Fruit fly (Drosophila melanogaster) whole organism, pupa: ENCODE measurements around the gene ras.

ENCODE experiments used
- CG10348 ChIP-seq: fragments of 200-800 bp; sonication (Bioruptor generic); IDR thresholded peaks from 2 replicates; pipeline ENCODE4 v1.3.6; 2022; ENCODE audit warnings: missing biosample characterization, missing genetic modification characterization
- CG12605 ChIP-seq: fragments of 200-800 bp; sonication (Bioruptor generic); IDR thresholded peaks from 2 replicates; pipeline ENCODE4 v1.3.6; 2022; ENCODE audit warnings: missing biosample characterization, missing genetic modification characterization
- CG13204 ChIP-seq: fragments of 200-800 bp; sonication (Bioruptor generic); optimal IDR thresholded peaks from 2 replicates; lab custom pipeline; 2018; ENCODE audit warnings: missing biosample characterization, mild to moderate bottlenecking, missing genetic modification characterization, moderate library complexity
- CG14655 ChIP-seq: fragments of 200-800 bp; sonication (Bioruptor generic); optimal IDR thresholded peaks from 3 replicates; lab custom pipeline; 2017; ENCODE audit warnings: mild to moderate bottlenecking, missing biosample characterization, missing genetic modification reagents, missing genetic modification characterization
- CG15710 ChIP-seq: fragments of 200-800 bp; sonication (Bioruptor generic); optimal IDR thresholded peaks from 2 replicates; lab custom pipeline; 2018; ENCODE audit warnings: missing biosample characterization, mild to moderate bottlenecking, missing genetic modification characterization, moderate library complexity
- CG17806 ChIP-seq: fragments of 200-800 bp; sonication (Bioruptor generic); optimal IDR thresholded peaks from 2 replicates; lab custom pipeline; 2018; ENCODE audit warnings: missing biosample characterization, mild to moderate bottlenecking, missing genetic modification characterization, moderate library complexity
- CG32121 ChIP-seq: fragments of 200-800 bp; sonication (Bioruptor generic); IDR thresholded peaks from 2 replicates; pipeline ENCODE4 v1.3.6; 2022; ENCODE audit warnings: missing biosample characterization, missing genetic modification characterization
- CG34367 ChIP-seq: fragments of 200-800 bp; sonication (Bioruptor generic); optimal IDR thresholded peaks from 2 replicates; lab custom pipeline; 2018; ENCODE audit warnings: missing biosample characterization, mild to moderate bottlenecking, missing genetic modification characterization
- CG4496 ChIP-seq: fragments of 200-800 bp; sonication (Bioruptor generic); IDR thresholded peaks from 3 replicates; pipeline ENCODE4 v1.3.6; 2022; ENCODE audit warnings: missing biosample characterization, missing genetic modification characterization
- CG8159 ChIP-seq: fragments of 200-800 bp; sonication (Bioruptor generic); optimal IDR thresholded peaks from 3 replicates; lab custom pipeline; 2018; ENCODE audit warnings: missing biosample characterization, mild to moderate bottlenecking, missing genetic modification characterization, moderate library complexity
- CG8301 ChIP-seq: fragments of 200-800 bp; sonication (Bioruptor generic); optimal IDR thresholded peaks from 2 replicates; lab custom pipeline; 2018; ENCODE audit warnings: missing biosample characterization, mild to moderate bottlenecking, missing genetic modification characterization
- CG9948 ChIP-seq: fragments of 200-800 bp; sonication (Bioruptor generic); optimal IDR thresholded peaks from 2 replicates; lab custom pipeline; 2018; ENCODE audit warnings: missing biosample characterization, mild to moderate bottlenecking, missing genetic modification characterization, moderate library complexity
- D1 ChIP-seq: fragments of 200-800 bp; sonication (Bioruptor generic); optimal IDR thresholded peaks from 2 replicates; lab custom pipeline; 2018; ENCODE audit warnings: missing biosample characterization, mild to moderate bottlenecking, missing genetic modification characterization, moderate library complexity
- EcR ChIP-seq: fragments of 200-800 bp; sonication (Bioruptor generic); optimal IDR thresholded peaks from 3 replicates; lab custom pipeline; 2019; ENCODE audit warnings: missing biosample characterization, missing genetic modification characterization, mild to moderate bottlenecking, moderate library complexity, missing genetic modification reagents
- Ets98B ChIP-seq: fragments of 200-800 bp; sonication (Bioruptor generic); IDR thresholded peaks from 2 replicates; pipeline ENCODE4 v1.3.6; 2022; ENCODE audit warnings: missing biosample characterization, missing genetic modification characterization
- Pif1A ChIP-seq: fragments of 200-800 bp; sonication (Bioruptor generic); optimal IDR thresholded peaks from 3 replicates; lab custom pipeline; 2016; ENCODE audit warnings: missing biosample characterization, missing genetic modification characterization
- Pif1B ChIP-seq: fragments of 200-800 bp; sonication (Bioruptor generic); optimal IDR thresholded peaks from 3 replicates; lab custom pipeline; 2016; ENCODE audit warnings: missing biosample characterization, missing genetic modification characterization
- Snoo ChIP-seq: fragments of 200-800 bp; sonication (Bioruptor generic); optimal IDR thresholded peaks from 3 replicates; lab custom pipeline; 2017; ENCODE audit warnings: missing biosample characterization, mild to moderate bottlenecking, missing genetic modification characterization, inconsistent platforms
- fd96Ca ChIP-seq: fragments of 200-800 bp; sonication (Bioruptor generic); IDR thresholded peaks from 3 replicates; pipeline ENCODE4 v1.3.6; 2022; ENCODE audit warnings: missing biosample characterization, missing genetic modification characterization
- gl ChIP-seq: fragments of 200-800 bp; sonication (Bioruptor generic); optimal IDR thresholded peaks from 2 replicates; lab custom pipeline; 2018; ENCODE audit warnings: missing biosample characterization, mild to moderate bottlenecking, missing genetic modification characterization
- rn ChIP-seq: fragments of 200-800 bp; sonication (Bioruptor generic); IDR thresholded peaks from 2 replicates; pipeline ENCODE4 v1.3.6; 2022; ENCODE audit warnings: missing biosample characterization, missing genetic modification characterization

The ras gene

DNA sequence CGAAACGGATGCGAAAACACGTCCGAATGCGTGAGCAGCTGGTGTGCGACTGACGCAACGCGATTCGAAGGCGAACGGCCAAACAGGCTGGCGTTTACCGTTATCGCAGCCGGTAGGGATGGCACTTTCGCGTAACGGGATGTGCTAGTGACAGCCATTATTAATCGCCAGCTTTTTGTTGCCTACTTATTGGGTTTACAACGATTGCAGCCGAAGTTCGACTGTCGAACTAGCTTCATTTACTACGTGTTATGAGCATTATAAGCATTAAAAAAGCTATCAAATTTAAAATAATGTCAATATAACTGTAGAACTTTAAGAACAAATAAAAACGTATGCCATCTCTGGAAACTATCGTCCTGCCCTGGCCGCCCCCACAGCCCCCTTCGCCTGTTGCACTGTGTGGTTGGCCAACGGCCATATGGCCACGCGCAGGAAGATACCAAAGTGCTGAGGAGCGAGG, 13.3 kb downstream of the ras start, which contains the start of gene Rph:
Rph (minus strand) TSS at position 51 of the 463 bp plus-strand sequence.
- TF ChIP-seq CG12605 (GFP tag; lab: Robert Waterston, UW) (no peak), fd96Ca (GFP tag; lab: Robert Waterston, UW) (0 out of 3 replicates have a peak, but pooled peaks have one; percentile 14)
- TF ChIP-seq, all 21 proteins: peak for 1

dm6 chrX:10762569-10762958, 18.3 kb downstream of the ras start:
- TF ChIP-seq D1 (tag; lab: Kevin White, UChicago) (no peak), CG34367 (tag; lab: Kevin White, UChicago) (no peak)
- TF ChIP-seq, all 21 proteins: peak for 0

DNA sequence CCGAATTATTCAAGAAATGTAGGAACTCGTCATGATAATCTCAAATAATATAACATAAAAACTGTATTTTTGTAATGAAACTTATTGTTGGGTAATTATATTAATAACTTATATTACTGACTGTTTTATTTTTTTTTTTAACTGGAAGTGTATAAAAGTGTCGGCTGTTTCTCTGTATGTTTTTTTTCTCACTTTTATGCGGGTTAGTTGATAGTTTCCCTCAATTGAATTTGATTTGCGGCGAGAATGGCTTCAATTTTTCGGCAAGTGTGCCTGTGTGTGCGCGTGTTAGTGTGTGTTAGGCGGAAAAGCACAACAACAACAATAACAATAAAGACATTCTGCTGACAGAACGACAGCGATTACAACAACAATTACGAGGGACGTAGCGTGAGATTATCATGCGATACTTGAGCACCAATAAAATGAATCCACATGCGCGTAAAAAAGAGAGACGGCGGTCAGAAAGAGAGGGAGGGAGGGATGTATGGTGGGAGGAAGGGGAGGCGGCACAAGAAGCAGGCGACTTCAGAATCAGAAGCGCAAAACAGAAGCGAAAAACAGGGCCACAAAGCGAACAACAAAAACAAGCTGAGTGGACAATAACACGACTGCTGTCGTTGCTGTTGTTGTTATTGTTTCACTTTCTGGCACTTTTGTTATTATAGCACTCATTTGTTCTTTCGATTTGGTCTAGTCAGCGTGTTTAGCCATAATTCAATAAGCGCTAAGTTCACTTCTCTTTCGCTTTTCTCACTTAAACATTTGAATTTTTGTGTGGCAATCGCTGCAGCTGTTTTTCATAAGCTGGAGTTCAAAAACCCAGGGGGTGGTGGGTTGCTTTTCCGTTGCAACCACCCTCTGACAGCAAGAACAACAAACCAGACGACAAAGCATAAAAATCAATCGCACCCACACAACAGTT, 18.9 kb downstream of the ras start:
- TF ChIP-seq Ets98B (GFP tag; lab: Robert Waterston, UW) (peak; percentile 41; the same call in 1 of the 2 replicates), CG8159 (tag; lab: Kevin White, UChicago) (no peak), fd96Ca (GFP tag; lab: Robert Waterston, UW) (peak; percentile 33; the same call in 1 of the 3 replicates), CG4496 (no peak), CG32121 (peak; percentile 51), D1 (tag; lab: Kevin White, UChicago) (no peak), Snoo (no peak), EcR (peak; percentile 65), CG17806 (tag; lab: Kevin White, UChicago) (no peak), CG10348 (no peak), rn (GFP tag; lab: Robert Waterston, UW) (no peak), CG13204 (peak; percentile 71), CG9948 (tag; lab: Kevin White, UChicago) (no peak), Pif1A (GFP tag; lab: Kevin White, UChicago) (no peak), Pif1B (GFP tag; lab: Kevin White, UChicago) (no peak), gl (tag; lab: Kevin White, UChicago) (peak; percentile 9), CG8301 (tag; lab: Kevin White, UChicago) (no peak)

dm6 chrX:10764206-10764605, 19.9 kb downstream of the ras start, which contains the start of gene Tango5:
TSS of gene Tango5 (minus strand) at chrX:10764413.
- no peak for TF ChIP-seq CG32121
- TF ChIP-seq CG4496: peak; percentile 13; the same call in 1 of the 3 replicates

DNA sequence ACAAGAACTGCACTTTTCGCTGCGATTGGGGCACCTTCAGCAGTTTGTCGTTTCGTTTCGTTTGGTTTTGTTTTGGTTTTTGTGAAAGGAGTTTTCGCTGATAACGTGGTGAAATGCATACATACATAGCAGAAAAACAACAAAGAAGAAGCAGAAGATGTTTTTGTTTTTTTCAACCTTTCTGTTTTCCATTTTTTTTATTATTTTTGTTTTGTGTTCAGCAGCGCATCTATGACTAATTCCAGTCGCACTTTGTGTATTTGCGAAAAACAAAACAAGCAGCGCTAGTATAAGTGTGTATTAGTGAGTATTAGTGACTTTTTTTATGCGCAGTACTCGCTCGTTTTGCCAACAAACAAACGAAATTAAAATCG, 22.7 kb downstream of the ras start:
- TF ChIP-seq Pif1B (GFP tag; lab: Kevin White, UChicago) (no peak), rn (GFP tag; lab: Robert Waterston, UW) (no peak), CG10348 (no peak), CG12605 (GFP tag; lab: Robert Waterston, UW) (peak; percentile 69), CG4496 (no peak), Ets98B (GFP tag; lab: Robert Waterston, UW) (no peak)

DNA sequence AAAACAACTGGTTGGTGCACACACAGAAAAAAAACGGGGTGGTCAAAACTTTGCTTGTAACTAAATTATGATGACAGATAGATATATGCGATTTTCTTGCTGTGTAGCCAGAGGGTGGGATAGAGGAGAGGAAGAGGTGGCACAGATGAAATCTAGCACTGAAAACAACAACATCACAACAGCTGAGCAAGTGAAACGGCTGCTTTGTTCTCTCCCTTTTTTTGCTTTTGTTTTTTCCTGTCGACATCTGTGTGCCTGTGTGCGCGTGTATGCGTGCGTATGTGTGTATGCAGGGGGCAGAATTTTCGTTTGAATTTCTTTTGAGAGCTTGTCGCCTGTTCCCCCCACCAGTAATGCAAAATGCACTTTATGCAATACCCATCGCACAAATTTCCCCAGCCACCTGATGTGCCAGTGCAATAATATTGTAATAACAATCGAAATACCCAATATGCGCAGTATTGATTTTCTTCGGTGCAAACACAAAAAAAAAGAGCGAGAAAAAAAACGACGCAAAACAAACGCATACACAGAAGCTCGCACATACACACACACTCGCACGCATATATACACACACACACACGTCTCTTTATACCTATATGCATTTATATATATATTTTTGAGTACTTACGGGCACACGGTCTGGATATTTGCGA, 23.2 kb downstream of the ras start:
- TF ChIP-seq CG15710 (peak; percentile 66), Ets98B (GFP tag; lab: Robert Waterston, UW) (peak; percentile 82), fd96Ca (GFP tag; lab: Robert Waterston, UW) (peak; percentile 72; the same call in 1 of the 3 replicates), CG4496 (peak; percentile 72), CG8159 (tag; lab: Kevin White, UChicago) (peak; percentile 67), CG9948 (tag; lab: Kevin White, UChicago) (peak; percentile 38), EcR (peak; percentile 14), CG12605 (GFP tag; lab: Robert Waterston, UW) (peak; percentile 7), rn (GFP tag; lab: Robert Waterston, UW) (peak; percentile 64), Pif1B (GFP tag; lab: Kevin White, UChicago) (peak; percentile 63), CG10348 (peak; percentile 38; the same call in 1 of the 2 replicates), D1 (tag; lab: Kevin White, UChicago) (peak; percentile 44), CG14655 (GFP tag; lab: Kevin White, UChicago) (peak; percentile 81), gl (tag; lab: Kevin White, UChicago) (peak; percentile 88), Pif1A (GFP tag; lab: Kevin White, UChicago) (peak; percentile 73), CG34367 (tag; lab: Kevin White, UChicago) (peak; percentile 56), CG17806 (tag; lab: Kevin White, UChicago) (peak; percentile 44), CG32121 (peak; percentile 82), CG8301 (tag; lab: Kevin White, UChicago) (peak; percentile 70), Snoo (peak; percentile 9), CG13204 (peak; percentile 74)
